Fruit fly (Drosophila melanogaster) Kc167 (cell line): Measurements from ENCODE around the gene AdoR.

Experiments used
- Myc ChIP-seq: fragments of >200 bp; optimal IDR thresholded peaks from 2 replicates; lab custom pipeline; 2017; ENCODE audit warnings: missing external identifiers
- Sin3A ChIP-seq: fragments of >200 bp; optimal IDR thresholded peaks from 2 replicates; lab custom pipeline; 2018; ENCODE audit warnings: missing external identifiers
- h ChIP-seq: fragments of >200 bp; optimal IDR thresholded peaks from 3 replicates; lab custom pipeline; 2018; ENCODE audit warnings: missing external identifiers
- insv ChIP-seq: fragments of >200 bp; optimal IDR thresholded peaks from 3 replicates; lab custom pipeline; 2018; ENCODE audit warnings: missing external identifiers
- psq ChIP-seq: fragments of >200 bp; optimal IDR thresholded peaks from 2 replicates; lab custom pipeline; 2017; ENCODE audit warnings: missing external identifiers
- ttk ChIP-seq: sonication (Bioruptor generic); optimal IDR thresholded peaks from 2 replicates; lab custom pipeline; 2017; ENCODE audit warnings: missing external identifiers

AdoR gene

dm6 chr3R:30176314-30176713 lies 26.9 kb upstream of the AdoR start:
- TF ChIP-seq Sin3A (lab: Kevin White, UChicago) (no peak), insv (lab: Kevin White, UChicago) (no peak), h (lab: Kevin White, UChicago) (no peak), psq (lab: Kevin White, UChicago) (no peak), ttk (lab: Kevin White, UChicago) (no peak), Myc (lab: Kevin White, UChicago) (no peak)

- TF ChIP-seq psq (lab: Kevin White, UChicago) (no peak), insv (lab: Kevin White, UChicago) (no peak), h (lab: Kevin White, UChicago) (no peak), Sin3A (lab: Kevin White, UChicago) (no peak), ttk (lab: Kevin White, UChicago) (no peak), Myc (lab: Kevin White, UChicago) (no peak)
Observed at dm6 chr3R:30175045-30175589, 25.7 kb upstream of the AdoR start.

DNA sequence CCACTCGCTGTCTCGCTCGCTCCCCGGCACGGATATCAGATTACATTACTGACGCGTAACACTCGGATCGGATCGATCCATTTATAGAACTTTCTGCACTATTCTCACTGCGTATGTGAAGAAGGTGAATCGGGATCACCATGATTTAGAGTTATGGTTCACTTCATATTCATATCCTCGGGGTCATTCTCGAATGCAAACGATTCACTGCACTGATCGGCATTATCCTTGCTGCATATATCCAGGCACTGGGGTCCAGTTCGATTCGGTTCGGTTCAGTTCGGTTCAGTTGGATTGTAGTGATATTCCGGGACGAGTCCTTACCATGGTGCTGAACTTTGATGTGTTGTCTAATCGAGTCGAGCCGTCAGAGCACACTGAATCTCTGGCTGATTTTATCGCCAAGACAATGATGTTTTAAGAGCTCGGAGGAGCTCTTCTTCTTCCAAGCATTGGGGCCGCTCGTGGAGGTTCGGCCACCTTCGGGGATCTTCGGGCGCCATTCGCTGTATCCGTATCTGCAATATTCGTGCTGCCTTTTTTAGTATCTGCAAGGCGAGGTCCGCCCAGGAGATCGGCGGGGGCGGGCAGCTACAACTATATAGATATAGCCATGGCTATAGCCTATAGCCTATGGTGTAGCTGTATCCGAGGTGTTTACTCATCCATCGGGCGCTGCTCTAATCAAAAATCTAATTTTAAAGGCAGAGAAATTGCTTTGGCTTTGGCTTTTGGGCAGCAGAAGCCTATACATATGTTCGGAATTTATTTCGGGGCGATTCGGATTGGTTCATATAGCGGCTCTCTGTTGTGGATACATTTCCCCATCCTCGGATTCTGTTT lies 25.0 kb upstream of the AdoR start, which contains the start of gene Mlc2:
Mlc2 (minus strand) TSS at position 392 of the 843 bp plus-strand sequence.
- no peak for TF ChIP-seq Sin3A (lab: Kevin White, UChicago)
- no peak for TF ChIP-seq Myc (lab: Kevin White, UChicago)
- TF ChIP-seq insv (lab: Kevin White, UChicago): no peak
- no peak for TF ChIP-seq h (lab: Kevin White, UChicago)
- no peak for TF ChIP-seq ttk (lab: Kevin White, UChicago)
- no peak for TF ChIP-seq psq (lab: Kevin White, UChicago)

DNA sequence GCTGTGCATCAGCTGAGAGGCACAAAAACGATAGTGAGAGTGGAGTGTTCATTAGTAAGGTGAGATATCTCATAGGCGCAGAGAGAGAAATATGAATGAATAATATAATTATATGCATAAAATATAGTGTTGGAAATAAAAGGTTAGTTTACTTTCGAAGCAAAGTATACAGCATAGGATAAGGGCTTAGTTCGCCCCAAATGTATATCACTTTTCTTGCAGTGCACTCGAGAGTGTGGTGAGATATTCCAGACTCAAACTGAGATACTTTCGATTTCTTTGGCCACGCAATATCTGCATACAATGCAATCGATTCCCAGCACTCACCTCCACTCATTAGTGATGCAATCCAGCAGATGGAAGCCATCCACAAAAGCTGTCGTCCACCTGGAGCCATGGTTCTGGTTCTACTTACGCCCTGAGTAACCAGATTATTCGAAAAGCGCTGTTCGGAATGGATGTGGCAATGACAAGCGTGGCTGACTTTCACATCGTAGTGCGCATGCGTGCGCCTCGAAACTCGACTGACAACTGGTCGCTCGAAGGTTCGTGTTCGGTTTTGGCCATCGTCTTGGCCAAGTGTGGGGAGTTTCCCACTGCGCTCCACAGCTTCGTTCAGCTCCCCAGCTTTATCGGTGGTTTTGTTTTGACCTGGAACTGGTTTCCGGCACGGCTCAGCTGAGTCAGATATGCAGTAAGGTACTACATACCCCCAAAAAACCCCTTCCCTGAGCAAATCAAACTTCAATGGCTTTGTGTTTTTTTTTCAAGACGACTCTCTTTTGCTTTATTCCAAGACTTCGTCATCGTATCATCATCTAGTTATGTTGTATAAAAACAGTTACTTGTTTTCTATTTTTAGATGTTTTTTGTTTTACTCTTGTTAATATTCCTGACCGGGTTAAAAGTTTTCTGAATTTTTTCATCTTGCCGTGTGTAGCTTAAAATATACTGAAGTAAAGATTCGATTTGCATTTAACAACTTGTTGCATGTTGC lies 21.6 kb upstream of the AdoR start, which contains the start of gene Rsod:
Rsod (minus strand) TSS at position 537 of the 997 bp plus-strand sequence.
- TF ChIP-seq ttk (lab: Kevin White, UChicago): no peak

dm6 chr3R:30166159-30166784 lies 16.9 kb upstream of the AdoR start, which contains the start of gene VhaAC45RP:
TSS of gene VhaAC45RP (minus strand) at chr3R:30166419.
- no peak for TF ChIP-seq psq (lab: Kevin White, UChicago)
- no peak for TF ChIP-seq Myc (lab: Kevin White, UChicago)
- no peak for TF ChIP-seq Sin3A (lab: Kevin White, UChicago)
- TF ChIP-seq h (lab: Kevin White, UChicago): no peak
- TF ChIP-seq insv (lab: Kevin White, UChicago): no peak
- no peak for TF ChIP-seq ttk (lab: Kevin White, UChicago)

dm6 chr3R:30164162-30164561 lies 14.8 kb upstream of the AdoR start:
- TF ChIP-seq Sin3A (lab: Kevin White, UChicago) (no peak), Myc (lab: Kevin White, UChicago) (no peak), h (lab: Kevin White, UChicago) (no peak), ttk (lab: Kevin White, UChicago) (no peak), psq (lab: Kevin White, UChicago) (no peak), insv (lab: Kevin White, UChicago) (no peak)

- TF ChIP-seq Sin3A (lab: Kevin White, UChicago) (no peak), h (lab: Kevin White, UChicago) (no peak), Myc (lab: Kevin White, UChicago) (no peak), ttk (lab: Kevin White, UChicago) (no peak), insv (lab: Kevin White, UChicago) (no peak), psq (lab: Kevin White, UChicago) (no peak)
Observed at dm6 chr3R:30163228-30163627, 13.8 kb upstream of the AdoR start.

DNA sequence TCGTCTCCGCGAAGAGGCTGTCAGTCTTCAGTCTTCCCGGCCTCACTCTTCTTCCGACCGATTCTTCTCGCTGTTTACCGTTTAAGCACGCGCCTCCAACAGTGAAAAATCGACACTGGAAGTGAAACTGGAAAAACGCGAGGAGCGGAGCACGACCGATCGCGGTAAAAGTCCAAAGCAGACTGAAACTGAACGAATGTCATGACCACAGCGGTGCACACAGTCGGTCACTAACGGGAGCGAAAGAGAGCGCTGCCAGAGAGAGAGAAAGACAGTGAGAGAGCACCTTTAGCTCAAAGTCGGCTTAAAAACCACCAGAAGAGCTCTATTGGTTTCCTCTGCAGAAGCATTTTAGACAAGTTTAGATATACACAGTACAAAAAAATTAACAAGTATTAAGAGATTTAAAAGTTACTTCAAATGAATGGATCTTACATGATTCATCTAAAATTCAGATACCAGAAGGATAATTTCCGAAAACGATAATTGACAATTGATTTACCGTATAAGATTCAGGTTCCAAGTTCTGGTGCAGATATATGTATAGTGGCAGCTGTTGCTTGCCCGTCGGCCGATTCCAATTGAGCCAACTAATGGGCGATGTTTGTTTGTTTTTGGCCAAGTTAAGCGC lies 11.0 kb upstream of the AdoR start, which contains the start of gene CG11498:
CG11498 (minus strand) TSS at position 162 of the 631 bp plus-strand sequence.
- TF ChIP-seq insv (lab: Kevin White, UChicago) (no peak), psq (lab: Kevin White, UChicago) (no peak), Sin3A (lab: Kevin White, UChicago) (no peak), h (lab: Kevin White, UChicago) (no peak), Myc (lab: Kevin White, UChicago) (no peak), ttk (lab: Kevin White, UChicago) (no peak)

- TF ChIP-seq h (lab: Kevin White, UChicago) (no peak), ttk (lab: Kevin White, UChicago) (no peak), Myc (lab: Kevin White, UChicago) (no peak), Sin3A (lab: Kevin White, UChicago) (no peak), psq (lab: Kevin White, UChicago) (no peak), insv (lab: Kevin White, UChicago) (no peak)
Observed at dm6 chr3R:30153864-30154263, 4.5 kb upstream of the AdoR start.
